Worm (Caenorhabditis elegans): ENCODE results near the gene etr-1.

DNA sequence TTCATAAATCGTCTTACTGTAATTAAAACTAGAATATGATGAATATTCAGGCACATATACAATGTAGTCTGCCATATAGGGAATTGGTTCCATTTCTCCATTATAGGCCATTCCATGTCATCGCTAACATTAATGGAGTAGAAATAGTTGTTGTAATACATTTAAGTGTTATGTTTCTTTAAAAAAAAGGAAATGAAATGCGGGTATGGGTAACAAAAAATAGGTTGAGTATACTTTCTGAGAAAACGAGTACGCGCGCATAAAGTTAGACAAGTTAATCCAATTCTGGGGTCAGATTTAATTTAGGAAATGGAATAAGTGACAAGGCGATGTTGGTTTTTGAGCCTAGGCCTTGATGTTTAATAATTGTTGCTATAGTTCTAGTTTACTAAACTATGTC is 11.5 kb downstream of the etr-1 start, which contains the start of gene T01D1.7:
- TF ChIP-seq jun-1 (tag; optimal IDR thresholded peaks at IDR 0.05) (no peak), F16B12.6 (tag; optimal IDR thresholded peaks at IDR 0.05) (no peak), pax-3 (tag; optimal IDR thresholded peaks at IDR 0.05) (no peak), elt-3 (tag; optimal IDR thresholded peaks at IDR 0.05) (no peak)
